Worm (Caenorhabditis elegans) whole organism, L1 larva: ENCODE measurements around the gene F25H9.7.
A peak's percentile ranks its signal among the peaks of the same experiment; 100 is the strongest.

Experiments used
- F16B12.6 ChIP-seq: fragments of 150-350 bp; optimal IDR thresholded peaks from 2 replicates; lab custom pipeline; 2014; ENCODE audit warnings: missing biosample characterization, missing genetic modification characterization
- aly-2 ChIP-seq: fragments of 150-350 bp; optimal IDR thresholded peaks from 2 replicates; lab custom pipeline; 2014; ENCODE audit warnings: missing biosample characterization, missing genetic modification characterization
- fkh-8 ChIP-seq: sonication (generic microtip); optimal IDR thresholded peaks from 2 replicates; lab custom pipeline; 2016; ENCODE audit warnings: mild to moderate bottlenecking, missing genetic modification characterization, missing compliant biosample characterization
- lin-13 ChIP-seq: fragments of 150-350 bp; optimal IDR thresholded peaks from 2 replicates; lab custom pipeline; 2014; ENCODE audit warnings: missing biosample characterization, missing genetic modification reagents, missing genetic modification characterization
- lin-39 ChIP-seq: fragments of 150-350 bp; optimal IDR thresholded peaks from 2 replicates; lab custom pipeline; 2014; ENCODE audit warnings: missing biosample characterization, missing genetic modification reagents, missing genetic modification characterization
- nhr-76 ChIP-seq: sonication (generic microtip); optimal IDR thresholded peaks from 2 replicates; lab custom pipeline; 2017; ENCODE audit warnings: missing biosample characterization, missing genetic modification characterization
- nhr-77 ChIP-seq: fragments of 150-350 bp; optimal IDR thresholded peaks from 2 replicates; lab custom pipeline; 2014; ENCODE audit warnings: missing biosample characterization, missing genetic modification characterization
- pag-3 ChIP-seq: sonication (generic microtip); optimal IDR thresholded peaks from 2 replicates; lab custom pipeline; 2017; ENCODE audit warnings: missing genetic modification characterization, mild to moderate bottlenecking, missing compliant biosample characterization, antibody characterized with exemption, borderline replicate concordance; ENCODE audit not compliant: insufficient read depth
- snu-23 ChIP-seq: sonication (generic microtip); optimal IDR thresholded peaks from 2 replicates; lab custom pipeline; 2016; ENCODE audit warnings: missing genetic modification characterization, missing compliant biosample characterization
- sptf-1 ChIP-seq: fragments of 150-350 bp; optimal IDR thresholded peaks from 2 replicates; lab custom pipeline; 2014; ENCODE audit warnings: missing biosample characterization, missing genetic modification characterization
- unc-62 ChIP-seq: fragments of 150-350 bp; optimal IDR thresholded peaks from 2 replicates; lab custom pipeline; 2014; ENCODE audit warnings: missing biosample characterization, missing genetic modification reagents, missing genetic modification characterization

DNA sequence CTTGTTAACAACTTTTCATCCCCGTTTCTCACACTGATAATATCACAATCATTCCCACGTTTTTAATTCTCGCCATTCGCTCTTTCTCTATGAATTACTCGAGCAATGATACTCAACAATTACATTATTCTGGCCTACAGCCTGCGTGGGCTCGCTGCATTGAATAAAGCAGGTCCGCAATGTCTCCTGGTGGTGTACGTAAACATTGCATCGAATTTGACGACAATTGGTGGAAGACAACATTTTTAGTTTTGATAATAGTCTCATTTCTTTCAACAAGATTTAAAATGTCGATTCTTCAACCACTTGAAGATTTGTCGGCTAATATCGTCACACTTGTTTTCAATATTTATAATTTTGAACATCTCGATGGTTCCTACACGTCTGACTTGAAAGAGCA is 8.9 kb upstream of the F25H9.7 start, which contains the start of gene bath-39:
- peak; percentile 81 for TF ChIP-seq F16B12.6 (tag; lab: Kevin White, UChicago)
- no peak for TF ChIP-seq pag-3 (tag; lab: Kevin White, UChicago)
- no peak for TF ChIP-seq lin-39 (tag; lab: Kevin White, UChicago)
- no peak for TF ChIP-seq sptf-1 (tag; lab: Kevin White, UChicago)
- no peak for TF ChIP-seq lin-13 (GFP tag; lab: Kevin White, UChicago)
- TF ChIP-seq nhr-77 (tag; lab: Kevin White, UChicago) = no peak
- TF ChIP-seq nhr-76 (tag; lab: Kevin White, UChicago) = no peak
- no peak for TF ChIP-seq aly-2 (tag; lab: Kevin White, UChicago)
- no peak for TF ChIP-seq unc-62
- no peak for TF ChIP-seq fkh-8 (tag; lab: Kevin White, UChicago)
- peak; percentile 28 for TF ChIP-seq snu-23
